Worm (Caenorhabditis elegans) whole organism, L4/young adult: ENCODE data around the gene nas-31.
A peak's percentile ranks its signal among the peaks of the same experiment; 100 is the strongest.

Experiments
- W03F9.2 ChIP-seq: fragments of 150-350 bp; optimal IDR thresholded peaks from 2 replicates; lab custom pipeline; 2014; ENCODE audit warnings: missing biosample characterization, missing genetic modification characterization
- dao-5 ChIP-seq: sonication (generic microtip); optimal IDR thresholded peaks from 2 replicates; lab custom pipeline; 2016; ENCODE audit warnings: missing genotype, missing genetic modification characterization, moderate library complexity, missing compliant biosample characterization
- him-1 ChIP-seq: sonication (generic microtip); optimal IDR thresholded peaks from 2 replicates; lab custom pipeline; 2016; ENCODE audit warnings: missing genotype, missing genetic modification reagents, missing genetic modification characterization, missing compliant biosample characterization

Gene nas-31

DNA sequence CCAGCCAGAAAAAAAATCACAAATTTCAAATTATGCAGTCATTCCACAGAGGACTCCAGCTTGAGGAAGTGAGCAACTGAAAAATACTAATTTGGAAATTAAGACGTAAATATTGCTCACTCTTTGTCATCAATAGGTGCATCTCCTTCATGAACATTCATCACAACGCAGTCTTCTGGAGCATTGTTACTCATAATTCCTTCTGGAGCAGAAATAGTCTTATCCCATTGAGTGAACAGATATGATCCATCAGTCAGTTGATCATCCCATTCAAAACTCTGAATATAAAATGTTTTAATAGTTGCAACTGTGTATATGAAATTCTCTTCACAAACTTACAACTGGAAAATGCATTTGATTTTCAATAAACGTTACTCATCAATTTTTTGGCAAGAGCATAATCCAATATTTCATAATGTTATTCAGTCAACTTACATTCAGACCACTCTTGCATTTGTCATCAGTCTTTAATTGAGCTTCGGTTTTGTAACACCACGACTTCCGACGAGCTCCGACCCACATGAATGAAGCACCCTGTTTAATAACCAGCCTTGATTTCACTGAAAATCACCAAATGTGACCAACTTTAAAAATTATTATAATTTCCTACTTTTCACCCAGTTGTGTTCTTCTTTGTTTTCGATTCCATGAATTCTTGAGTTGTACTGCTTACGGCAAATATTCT, 32.0 kb upstream of the nas-31 start:
- TF ChIP-seq W03F9.2 = no peak
- no peak for TF ChIP-seq him-1 (tag; lab: Kevin White, UChicago)
- no peak for TF ChIP-seq dao-5 (tag; lab: Kevin White, UChicago)

DNA sequence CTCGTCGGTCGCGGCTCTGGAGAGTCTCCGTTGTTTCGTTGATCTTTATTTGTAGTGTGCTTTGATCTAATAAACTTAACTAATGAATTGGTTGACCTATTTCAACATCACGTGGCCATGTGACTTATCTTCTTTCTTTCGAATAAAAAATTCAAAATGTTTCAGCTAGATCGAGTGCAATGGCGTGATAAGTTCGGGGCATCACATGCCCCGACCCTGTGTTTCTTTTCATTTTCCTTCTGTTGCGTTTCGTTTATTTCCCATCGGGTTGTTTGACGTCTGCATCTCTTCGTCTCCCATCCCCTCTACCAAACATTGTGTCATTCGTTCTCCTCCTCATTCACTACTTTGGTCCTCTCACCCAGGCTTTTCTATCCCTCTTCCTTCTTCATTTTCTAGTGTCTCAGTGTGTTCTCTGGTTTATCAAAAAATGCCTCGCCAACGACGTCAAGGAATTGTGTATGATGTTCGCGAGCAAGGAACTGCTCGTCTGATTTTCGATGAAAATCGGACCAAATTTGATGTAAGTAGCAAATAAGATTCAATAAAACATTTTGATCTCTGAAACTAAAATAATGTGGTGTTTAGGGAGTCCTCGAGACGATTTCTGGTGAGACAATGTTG, 30.1 kb upstream of the nas-31 start, which contains the start of gene F17C11.4:
TSS of gene F17C11.4 (plus strand) at position 206 of the 624 bp plus-strand sequence.
- TF ChIP-seq W03F9.2 (peak; percentile 62), him-1 (tag; lab: Kevin White, UChicago) (no peak)

DNA sequence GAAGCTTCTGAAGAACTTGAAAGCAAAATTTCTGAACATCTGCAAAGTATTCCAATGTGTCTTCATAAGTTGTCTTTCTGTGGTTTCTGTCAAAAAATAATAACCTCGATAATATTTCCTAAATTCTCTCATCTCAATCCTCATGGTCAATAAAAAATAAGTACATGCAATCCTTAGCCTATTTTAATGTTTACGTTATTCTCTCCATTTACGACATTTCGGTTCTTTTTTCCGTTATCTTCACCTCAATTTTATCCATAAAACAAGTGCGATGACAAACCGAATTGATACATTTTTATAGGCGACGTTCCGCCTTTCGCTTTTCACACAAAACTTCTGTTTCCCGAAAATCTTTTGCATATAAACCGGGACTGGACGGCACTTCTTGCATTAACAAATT, 27.9 kb upstream of the nas-31 start, which contains the start of gene col-153:
TSS of gene col-153 (plus strand) at position 301 of the 400 bp plus-strand sequence.
- TF ChIP-seq him-1 (tag; lab: Kevin White, UChicago) (no peak), W03F9.2 (no peak), dao-5 (tag; lab: Kevin White, UChicago) (no peak)

DNA sequence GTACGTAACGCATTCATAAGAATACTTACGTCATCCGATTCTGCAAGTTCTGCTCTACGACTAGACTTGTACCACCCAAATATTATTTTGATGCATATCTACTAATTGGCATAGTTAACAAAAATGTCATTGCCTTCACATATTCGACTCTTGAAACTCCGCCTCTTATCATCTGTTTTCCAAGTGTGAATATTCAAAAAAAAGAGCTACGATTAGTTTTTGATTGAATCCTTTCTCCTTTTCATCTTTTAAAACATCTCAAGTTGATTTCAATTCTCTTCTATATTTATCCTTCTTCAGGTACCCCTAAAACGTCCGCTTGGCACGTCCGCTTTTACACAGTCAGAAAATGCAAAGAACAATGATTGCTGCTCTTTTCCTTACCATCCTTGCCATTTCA, 26.3 kb upstream of the nas-31 start, which contains the start of gene F17C11.2:
TSS of gene F17C11.2 (plus strand) at position 301 of the 400 bp plus-strand sequence.
- TF ChIP-seq dao-5 (tag; lab: Kevin White, UChicago) (no peak), W03F9.2 (no peak), him-1 (tag; lab: Kevin White, UChicago) (no peak)

DNA sequence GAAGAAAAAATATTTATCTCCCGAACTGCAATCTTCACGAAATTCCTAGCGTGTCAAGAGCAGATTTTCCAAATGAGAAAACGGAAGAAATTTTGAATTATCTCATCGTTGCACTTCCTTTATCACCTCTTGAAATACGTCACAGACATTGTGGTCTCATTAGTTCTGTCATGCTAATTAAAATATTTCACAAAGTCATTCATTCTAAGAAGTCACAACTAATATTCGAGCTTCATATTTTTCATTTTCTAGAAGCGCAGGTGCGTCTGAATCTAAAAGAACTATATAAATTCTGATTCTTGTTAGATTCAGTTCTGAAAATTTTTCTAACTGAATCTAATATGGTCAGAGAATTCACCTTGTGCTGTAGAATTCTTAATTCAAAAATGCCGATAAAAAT, 25.6 kb upstream of the nas-31 start:
- TF ChIP-seq dao-5 (tag; lab: Kevin White, UChicago) = no peak
- TF ChIP-seq him-1 (tag; lab: Kevin White, UChicago) = no peak
- no peak for TF ChIP-seq W03F9.2

DNA sequence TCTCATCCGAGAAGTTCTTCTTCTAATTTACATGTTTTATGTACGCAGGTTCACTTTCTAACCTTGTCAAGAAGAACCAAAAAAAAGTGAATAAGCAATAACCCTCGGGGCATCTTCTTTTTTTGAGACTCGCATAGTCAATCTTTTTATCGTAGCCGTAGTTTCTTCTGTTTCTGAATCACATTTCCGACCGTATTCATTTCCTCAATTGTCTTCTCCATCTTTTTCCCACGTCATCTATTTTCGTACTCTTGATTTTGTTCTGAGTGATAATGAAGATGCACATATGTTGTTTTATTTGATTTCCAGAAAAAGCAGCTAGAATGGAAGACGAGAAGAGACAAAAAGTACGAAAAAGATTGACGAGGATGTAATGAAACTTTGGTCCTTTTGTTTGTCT, 23.3 kb upstream of the nas-31 start:
- no peak for TF ChIP-seq him-1 (tag; lab: Kevin White, UChicago)

DNA sequence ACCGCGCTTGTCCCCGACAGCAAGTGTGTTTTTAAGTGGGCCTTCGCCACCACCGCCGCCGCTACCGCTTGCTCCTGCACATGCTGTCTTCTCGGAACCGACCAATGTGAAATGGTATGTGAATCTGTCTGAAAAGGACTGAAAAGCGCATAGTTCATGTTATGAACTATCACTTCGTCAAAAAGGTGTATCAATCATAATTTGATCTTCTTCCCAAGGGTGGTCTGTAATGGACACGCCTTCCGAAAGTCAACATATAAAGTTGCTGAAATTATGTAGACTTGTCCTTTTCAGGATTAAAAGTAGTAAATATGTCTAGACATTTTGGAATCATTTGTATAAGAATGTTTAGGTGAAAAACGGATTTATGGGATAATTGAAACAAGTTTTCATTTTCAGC, 20.5 kb upstream of the nas-31 start, which contains the start of gene zip-9:
TSS of gene zip-9 (plus strand) at position 301 of the 400 bp plus-strand sequence.
- no peak for TF ChIP-seq him-1 (tag; lab: Kevin White, UChicago)
- no peak for TF ChIP-seq W03F9.2
- TF ChIP-seq dao-5 (tag; lab: Kevin White, UChicago) = no peak

DNA sequence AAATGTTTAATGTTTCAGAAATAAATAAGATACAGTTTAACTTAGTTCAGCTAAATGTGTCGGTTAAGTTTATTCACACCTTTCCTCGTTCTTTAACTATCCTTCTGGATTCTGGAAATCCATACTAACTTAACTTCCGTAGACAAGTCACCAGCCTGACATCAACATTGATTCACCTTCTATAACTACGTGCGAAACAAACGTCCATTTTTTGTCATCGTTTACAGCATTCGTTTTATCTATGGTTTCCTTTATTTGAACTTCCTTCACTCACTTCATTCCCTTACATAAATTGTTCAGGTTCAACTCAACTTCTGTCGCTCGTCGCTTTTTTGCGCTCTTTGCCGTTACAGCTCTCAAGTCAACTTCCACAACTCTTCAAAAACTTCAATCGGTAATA, 19.5 kb upstream of the nas-31 start, which contains the start of gene F17C11.26:
TSS of gene F17C11.26 (plus strand) at position 301 of the 400 bp plus-strand sequence.
- TF ChIP-seq him-1 (tag; lab: Kevin White, UChicago) (no peak), W03F9.2 (no peak), dao-5 (tag; lab: Kevin White, UChicago) (no peak)

DNA sequence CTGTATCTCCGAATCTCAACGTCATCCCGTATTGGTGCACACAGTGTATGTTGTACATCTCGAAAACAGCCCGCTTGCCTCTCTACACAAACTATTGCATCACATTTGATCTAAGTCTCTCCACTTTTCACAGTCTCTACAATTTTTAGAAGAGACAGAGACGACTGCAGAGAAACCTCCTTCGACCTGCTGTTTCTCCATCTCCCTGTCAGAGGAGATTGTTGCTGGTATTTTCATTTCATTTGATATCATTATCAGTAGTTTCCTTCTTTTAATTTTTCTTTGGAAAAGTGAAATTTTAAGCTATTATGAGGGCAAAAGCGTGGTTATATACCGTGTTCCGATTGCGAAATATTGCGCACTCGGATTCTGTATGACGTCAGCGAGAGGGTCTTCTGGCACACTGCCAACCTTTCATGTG, 18.9 kb upstream of the nas-31 start:
- no peak for TF ChIP-seq him-1 (tag; lab: Kevin White, UChicago)
- TF ChIP-seq dao-5 (tag; lab: Kevin White, UChicago) = no peak
- peak; percentile 19 for TF ChIP-seq W03F9.2

DNA sequence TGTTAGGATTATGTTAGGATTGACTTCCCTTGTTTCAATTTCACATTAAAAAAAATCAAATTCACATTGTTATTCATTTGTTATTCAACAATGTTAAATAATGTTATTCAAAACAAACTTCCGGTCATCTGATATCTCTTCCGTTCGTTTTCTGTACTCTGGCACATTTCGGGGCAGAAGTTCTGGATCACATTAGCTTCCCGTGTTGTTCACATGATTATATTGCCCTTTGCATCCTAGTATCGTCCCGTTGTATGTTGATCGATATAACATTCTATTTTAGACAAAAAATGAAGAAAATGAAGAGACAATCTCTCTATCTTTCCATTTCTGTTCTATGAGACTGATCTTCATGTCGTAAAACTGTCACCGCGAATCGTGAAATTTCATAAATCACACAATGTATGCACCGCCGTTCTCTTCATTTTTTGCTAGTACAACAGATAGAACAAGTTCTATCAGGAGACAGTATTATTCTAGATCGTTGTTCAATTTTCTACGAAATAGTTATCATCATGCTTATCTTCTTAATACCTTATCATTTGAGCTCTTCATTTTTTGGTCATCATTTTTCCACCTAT, 18.4 kb upstream of the nas-31 start:
- TF ChIP-seq him-1 (tag; lab: Kevin White, UChicago) (no peak), W03F9.2 (no peak), dao-5 (tag; lab: Kevin White, UChicago) (no peak)

DNA sequence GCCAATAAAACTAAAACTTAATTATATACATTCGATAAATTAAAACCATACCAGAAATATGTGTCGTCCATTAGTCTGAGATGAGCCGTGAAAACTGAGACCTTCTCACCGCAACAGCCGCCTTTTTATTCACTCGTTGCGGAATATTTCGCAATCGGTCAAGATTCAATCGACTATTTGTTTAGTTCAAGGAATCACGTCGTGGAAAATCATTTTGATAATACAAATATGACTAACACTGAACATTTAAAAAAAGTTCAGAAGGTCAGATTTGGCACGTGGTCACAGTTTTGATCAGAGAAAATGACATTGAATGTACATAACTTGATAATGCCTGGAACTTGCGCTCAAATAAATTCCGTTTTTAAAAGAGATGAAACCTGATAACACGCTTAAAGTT, 17.1 kb upstream of the nas-31 start, which contains the start of gene F17C11.11:
TSS of gene F17C11.11 (minus strand) at position 79 of the 400 bp plus-strand sequence.
- TF ChIP-seq W03F9.2 (no peak), dao-5 (tag; lab: Kevin White, UChicago) (no peak), him-1 (tag; lab: Kevin White, UChicago) (no peak)

DNA sequence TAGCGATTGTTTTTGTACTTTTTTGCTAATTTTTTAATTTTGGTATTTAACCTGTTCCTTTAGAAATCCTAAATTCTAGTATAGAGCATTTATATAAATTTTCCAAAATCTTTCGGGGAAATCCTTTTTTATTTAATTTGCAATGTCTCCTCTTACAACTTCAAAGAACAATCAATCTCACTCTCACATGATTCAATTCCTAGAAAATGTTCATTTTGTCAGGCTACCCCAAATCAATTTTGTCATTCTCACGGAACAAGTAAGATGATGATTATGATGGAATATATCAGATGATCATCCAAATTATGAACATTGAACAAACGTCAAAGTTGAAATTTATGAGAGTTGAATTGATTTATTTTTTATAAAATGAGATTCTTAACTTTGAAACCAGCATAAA, 15.6 kb upstream of the nas-31 start:
- TF ChIP-seq W03F9.2 (peak; percentile 10), dao-5 (tag; lab: Kevin White, UChicago) (no peak), him-1 (tag; lab: Kevin White, UChicago) (no peak)

DNA sequence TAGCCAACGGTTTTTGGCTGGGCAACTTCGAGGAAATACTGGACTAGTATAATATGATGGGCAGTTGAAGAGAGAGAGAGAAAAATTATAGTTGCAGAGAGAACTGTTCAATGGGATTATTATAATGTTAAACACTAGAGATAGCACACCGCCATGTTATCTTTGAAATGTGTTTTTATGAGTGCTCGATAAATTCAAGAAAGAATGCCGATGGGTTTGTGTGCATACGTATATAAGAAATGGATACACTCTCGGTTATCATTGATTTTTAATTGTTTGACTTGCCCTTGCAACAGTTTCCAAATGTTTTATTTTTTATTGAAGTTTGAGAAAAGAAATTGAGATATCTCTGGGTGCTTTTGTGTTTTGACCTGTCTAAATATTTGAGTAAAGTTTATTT, 15.0 kb upstream of the nas-31 start, which contains the start of gene F17C11.12:
TSS of gene F17C11.12 (minus strand) at position 240 of the 400 bp plus-strand sequence.
- TF ChIP-seq W03F9.2 (no peak), dao-5 (tag; lab: Kevin White, UChicago) (no peak), him-1 (tag; lab: Kevin White, UChicago) (no peak)

DNA sequence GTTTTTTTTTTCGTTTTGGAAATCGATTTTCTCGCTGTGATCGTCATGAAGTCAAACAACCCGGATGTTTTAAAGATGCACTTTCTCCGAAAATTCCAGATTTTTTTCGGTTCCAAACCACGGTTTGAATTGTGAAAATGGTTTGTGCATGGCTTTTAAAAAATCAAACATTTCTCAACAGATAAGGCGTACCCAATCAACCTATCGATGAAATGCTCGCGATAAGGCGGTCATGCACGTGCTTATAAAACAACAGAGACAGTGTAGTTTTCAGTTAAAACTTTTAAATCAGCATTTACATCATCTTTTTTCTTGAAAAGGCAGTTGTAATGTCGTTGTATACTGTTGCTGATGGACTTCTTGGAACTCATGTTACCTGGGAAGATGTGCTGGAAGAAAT, 10.8 kb upstream of the nas-31 start, which contains the start of gene F58B4.5:
TSS of gene F58B4.5 (plus strand) at position 283 of the 400 bp plus-strand sequence.
- no peak for TF ChIP-seq him-1 (tag; lab: Kevin White, UChicago)
- TF ChIP-seq dao-5 (tag; lab: Kevin White, UChicago) = no peak
- TF ChIP-seq W03F9.2 = peak; percentile 21
